Fruit fly (Drosophila melanogaster) S2 (cell line): ENCODE results near the gene Ugt316A1.

Experiments
- CG8478 ChIP-seq: fragments of >200 bp; optimal IDR thresholded peaks from 2 replicates; lab custom pipeline; 2018
- CTCF ChIP-seq, 2 experiments: fragments of >200 bp; optimal IDR thresholded peaks; 2 replicates each; lab custom pipeline; 2018

DNA sequence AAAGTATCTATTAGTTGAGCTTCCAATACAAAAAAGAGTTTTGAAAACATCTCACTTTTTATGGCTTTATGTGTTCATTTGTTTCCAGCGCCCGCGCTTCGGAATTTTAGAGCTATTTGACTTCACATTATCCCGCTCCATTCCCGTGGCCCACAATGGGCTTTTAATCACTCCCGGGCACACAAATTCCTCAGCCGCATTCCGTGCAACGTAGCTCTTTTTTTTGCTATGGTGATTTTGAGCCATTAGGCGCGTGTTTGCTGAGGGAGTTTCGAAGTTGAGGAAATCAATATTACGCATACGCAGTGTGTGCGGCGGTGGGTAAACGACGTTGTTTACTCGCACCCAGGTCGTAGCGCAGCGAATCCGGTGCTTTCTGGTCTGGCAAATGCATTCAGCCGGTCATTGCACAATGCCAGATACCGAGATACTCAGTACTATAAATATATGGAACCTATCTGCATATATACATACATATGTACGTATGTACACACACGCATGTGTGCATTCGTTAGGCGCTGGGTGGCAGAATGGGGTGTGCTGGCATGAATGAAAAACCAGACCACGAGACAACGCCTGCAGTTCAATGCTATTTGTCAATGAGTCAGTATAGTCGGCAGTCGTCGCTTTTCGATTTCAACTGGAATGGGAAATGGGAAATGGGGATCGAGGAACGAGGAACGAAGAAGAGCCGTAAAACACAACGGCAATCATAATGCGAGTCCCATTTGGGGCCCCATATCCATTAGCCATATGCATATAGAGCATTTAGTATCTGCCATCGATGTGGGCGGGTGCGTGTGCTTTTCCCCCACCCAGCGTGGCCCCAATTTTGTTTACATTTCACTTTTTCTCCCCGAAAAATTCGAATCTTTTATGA is 10.7 kb upstream of the Ugt316A1 start:
- TF ChIP-seq CTCF (optimal IDR thresholded peaks at IDR 0.05; lab: Kevin White, UChicago) (no peak), CG8478 (no peak)
